Worm (Caenorhabditis elegans): Measurements from ENCODE around the gene R160.3.

DNA sequence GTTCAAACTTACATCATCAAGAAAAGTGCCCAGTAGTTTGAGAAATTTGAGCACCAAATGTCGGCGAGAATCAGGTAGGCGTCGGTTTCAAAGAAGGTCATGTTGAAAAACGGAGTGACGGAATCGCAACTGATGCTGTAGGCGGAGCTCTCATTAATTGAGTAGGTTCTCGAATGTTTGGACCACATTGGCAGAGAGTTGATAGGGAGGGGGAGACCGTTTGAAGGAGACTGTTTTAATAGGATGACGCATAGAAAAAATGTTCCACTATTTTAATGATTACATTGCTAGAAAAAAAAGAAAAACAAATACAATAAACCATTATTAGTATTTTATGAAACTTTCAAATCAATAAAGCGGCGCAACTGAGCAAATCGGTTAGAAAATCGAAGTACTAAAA is 2.9 kb downstream of the R160.3 start, which contains the start of gene F14H12.17:
- TF ChIP-seq ztf-29 (GFP tag; IDR thresholded peaks at IDR 0.05) (no peak), cog-1 (tag; optimal IDR thresholded peaks at IDR 0.05) (no peak), ztf-23 (GFP tag; IDR thresholded peaks at IDR 0.05) (no peak), ref-1 (GFP tag; conservative IDR thresholded peaks at IDR 0.05) (no peak), flt-1 (GFP tag; IDR thresholded peaks at IDR 0.05) (no peak)

All from whole organism, midembryonic.